Worm (Caenorhabditis elegans) whole organism, mixed stage, embryonic: ENCODE measurements around the gene rpl-3.

ENCODE experiments used
- bed-3 ChIP-seq: fragments of 200-800 bp; sonication (Bioruptor generic); optimal IDR thresholded peaks from 3 replicates; lab custom pipeline; 2018; ENCODE audit warnings: mild to moderate bottlenecking, missing genetic modification characterization, moderate library complexity, missing compliant biosample characterization
- lin-32 ChIP-seq: fragments of 200-800 bp; sonication (Bioruptor generic); optimal IDR thresholded peaks from 2 replicates; lab custom pipeline; 2018; ENCODE audit warnings: mild to moderate bottlenecking, missing genetic modification characterization, missing compliant biosample characterization
- nhr-237 ChIP-seq: fragments of 150-350 bp; optimal IDR thresholded peaks from 2 replicates; lab custom pipeline; 2014; ENCODE audit warnings: missing biosample characterization, missing genetic modification characterization
- nhr-28 ChIP-seq: fragments of 150-350 bp; optimal IDR thresholded peaks from 2 replicates; lab custom pipeline; 2014; ENCODE audit warnings: missing biosample characterization, missing genetic modification characterization

- TF ChIP-seq nhr-28 (tag; lab: Kevin White, UChicago) (no peak), nhr-237 (no peak), bed-3 (GFP tag; lab: Kevin White, UChicago) (no peak), lin-32 (GFP tag; lab: Kevin White, UChicago) (no peak)
Observed at ce11 chrIII:3875608-3876007, 8.0 kb downstream of the rpl-3 start.
